Worm (Caenorhabditis elegans) whole organism, L4 larva: ENCODE data around the gene nspc-7.

Experiments used
- F10B5.3 ChIP-seq: sonication (generic microtip); optimal IDR thresholded peaks from 2 replicates; lab custom pipeline; 2016; ENCODE audit warnings: mild to moderate bottlenecking, missing genetic modification characterization, missing compliant biosample characterization
- T20F7.1 ChIP-seq: fragments of 200-800 bp; sonication (Bioruptor generic); optimal IDR thresholded peaks from 2 replicates; lab custom pipeline; 2018; ENCODE audit warnings: mild to moderate bottlenecking, missing genetic modification characterization, missing compliant biosample characterization
- T26A8.4 ChIP-seq: fragments of 200-800 bp; sonication (Bioruptor generic); IDR thresholded peaks from 2 replicates; pipeline ENCODE4 v1.3.6; 2022; ENCODE audit warnings: missing genetic modification characterization, missing compliant biosample characterization
- ZK546.5 ChIP-seq, 2 experiments: sonication (generic microtip); optimal IDR thresholded peaks; 2 replicates each; lab custom pipeline; 2017; ENCODE audit warnings: missing biosample characterization in 2 of 2, missing genetic modification characterization in 2 of 2
- aha-1 ChIP-seq: fragments of 150-350 bp; peaks from one replicate; lab custom pipeline; 2014; ENCODE audit warnings: missing biosample characterization, missing genetic modification characterization
- aly-2 ChIP-seq: sonication (generic microtip); optimal IDR thresholded peaks from 2 replicates; lab custom pipeline; 2018; ENCODE audit warnings: missing biosample characterization, missing genetic modification characterization
- ama-1 ChIP-seq: fragments of 150-350 bp; optimal IDR thresholded peaks from 2 replicates; lab custom pipeline; 2014; ENCODE audit warnings: inconsistent platforms, mixed read lengths
- ceh-20 ChIP-seq: fragments of 200-800 bp; sonication (Bioruptor generic); IDR thresholded peaks from 2 replicates; pipeline ENCODE4 v1.3.6; 2022; ENCODE audit warnings: missing genetic modification reagents, missing genetic modification characterization, missing compliant biosample characterization
- ceh-28 ChIP-seq: fragments of 150-350 bp; optimal IDR thresholded peaks from 2 replicates; lab custom pipeline; 2014; ENCODE audit warnings: missing biosample characterization, missing genetic modification reagents, missing genetic modification characterization
- ceh-32 ChIP-seq: sonication (generic microtip); optimal IDR thresholded peaks from 2 replicates; lab custom pipeline; 2016; ENCODE audit warnings: mild to moderate bottlenecking, missing genetic modification characterization, missing compliant biosample characterization; ENCODE audit not compliant: poor library complexity
- ceh-62 ChIP-seq: sonication (generic microtip); optimal IDR thresholded peaks from 2 replicates; lab custom pipeline; 2017; ENCODE audit warnings: missing biosample characterization, missing genetic modification characterization
- ceh-82 ChIP-seq: sonication (generic microtip); optimal IDR thresholded peaks from 2 replicates; lab custom pipeline; 2017; ENCODE audit warnings: missing biosample characterization, missing genetic modification characterization
- ctbp-1 ChIP-seq: fragments of 200-800 bp; sonication (Bioruptor generic); IDR thresholded peaks from 2 replicates; pipeline ENCODE4 v1.3.6; 2022; ENCODE audit warnings: missing genetic modification reagents, missing genetic modification characterization, missing compliant biosample characterization
- daf-16 ChIP-seq, 3 experiments: sonication (generic microtip); optimal IDR thresholded peaks; 2 replicates each; lab custom pipeline; 2016 to 2017; ENCODE audit warnings: missing genetic modification characterization in 3 of 3, missing genetic modification reagents in 3 of 3, mild to moderate bottlenecking in 2 of 3, missing compliant biosample characterization in 2 of 3, missing biosample characterization in 1 of 3, moderate library complexity in 1 of 3
- dmd-6 ChIP-seq: fragments of 200-800 bp; sonication (Bioruptor generic); IDR thresholded peaks from 2 replicates; pipeline ENCODE4 v1.3.6; 2022; ENCODE audit warnings: missing genetic modification reagents, missing genetic modification characterization, missing compliant biosample characterization
- duxl-1 ChIP-seq: sonication (generic microtip); optimal IDR thresholded peaks from 2 replicates; lab custom pipeline; 2016; ENCODE audit warnings: mild to moderate bottlenecking, missing genetic modification characterization, moderate library complexity, missing compliant biosample characterization; ENCODE audit not compliant: poor library complexity
- dve-1 ChIP-seq: sonication (generic microtip); optimal IDR thresholded peaks from 2 replicates; lab custom pipeline; 2017; ENCODE audit warnings: antibody characterized with exemption, mild to moderate bottlenecking, missing genetic modification characterization, missing compliant biosample characterization; ENCODE audit not compliant: insufficient read depth
- hlh-11 ChIP-seq: fragments of 200-800 bp; sonication (Bioruptor generic); optimal IDR thresholded peaks from 2 replicates; lab custom pipeline; 2018; ENCODE audit warnings: mild to moderate bottlenecking, missing genetic modification characterization, missing compliant biosample characterization
- hlh-30 ChIP-seq: sonication (generic microtip); optimal IDR thresholded peaks from 2 replicates; lab custom pipeline; 2017; ENCODE audit warnings: antibody characterized with exemption, mild to moderate bottlenecking, missing genetic modification characterization, missing compliant biosample characterization; ENCODE audit not compliant: insufficient read depth
- lin-1 ChIP-seq: fragments of 200-800 bp; sonication (Bioruptor generic); IDR thresholded peaks from 2 replicates; pipeline ENCODE4 v1.3.6; 2022; ENCODE audit warnings: missing genetic modification reagents, missing genetic modification characterization, missing compliant biosample characterization
- lin-13 ChIP-seq: fragments of 150-350 bp; optimal IDR thresholded peaks from 2 replicates; lab custom pipeline; 2014; ENCODE audit warnings: missing biosample characterization, missing genetic modification reagents, missing genetic modification characterization
- lin-29 ChIP-seq: fragments of 200-800 bp; sonication (Bioruptor generic); IDR thresholded peaks from 2 replicates; pipeline ENCODE4 v1.3.6; 2022; ENCODE audit warnings: missing genetic modification reagents, missing genetic modification characterization, missing compliant biosample characterization
- lir-3 ChIP-seq: sonication (generic microtip); optimal IDR thresholded peaks from 2 replicates; lab custom pipeline; 2016; ENCODE audit warnings: mild to moderate bottlenecking, missing genetic modification characterization, missing compliant biosample characterization
- lsy-2 ChIP-seq, 2 experiments: fragments of 150-350 bp in 1 of 2; sonication (generic microtip) in 1 of 2; optimal IDR thresholded peaks; 2 replicates each; lab custom pipeline; 2014 to 2017; ENCODE audit warnings: missing biosample characterization in 2 of 2, missing genetic modification characterization in 2 of 2
- madf-9 ChIP-seq: fragments of 200-800 bp; sonication (Bioruptor generic); conservative IDR thresholded peaks from 2 replicates; pipeline ENCODE4 v1.3.6; 2022; ENCODE audit warnings: missing genetic modification reagents, missing genetic modification characterization, missing compliant biosample characterization
- mdl-1 ChIP-seq, 2 experiments: fragments of 150-350 bp in 1 of 2; sonication (generic microtip) in 1 of 2; optimal IDR thresholded peaks; 2 replicates each; lab custom pipeline; 2014 to 2017; ENCODE audit warnings: missing biosample characterization in 2 of 2, missing genetic modification characterization in 2 of 2
- mxl-2 ChIP-seq: fragments of 200-800 bp; sonication (Bioruptor generic); conservative IDR thresholded peaks from 2 replicates; pipeline ENCODE4 v1.3.6; 2022; ENCODE audit warnings: missing genetic modification reagents, missing genetic modification characterization, missing compliant biosample characterization
- mxl-3 ChIP-seq: fragments of 200-800 bp; sonication (Bioruptor generic); optimal IDR thresholded peaks from 2 replicates; lab custom pipeline; 2018; ENCODE audit warnings: mild to moderate bottlenecking, missing genetic modification characterization, missing compliant biosample characterization
- nhr-102 ChIP-seq: sonication (generic microtip); optimal IDR thresholded peaks from 2 replicates; lab custom pipeline; 2016; ENCODE audit warnings: mild to moderate bottlenecking, missing genetic modification characterization, moderate library complexity, missing compliant biosample characterization
- nhr-11 ChIP-seq: fragments of 150-350 bp; optimal IDR thresholded peaks from 2 replicates; lab custom pipeline; 2014; ENCODE audit warnings: missing biosample characterization, missing genetic modification characterization
- nhr-25 ChIP-seq: sonication (generic microtip); optimal IDR thresholded peaks from 2 replicates; lab custom pipeline; 2017; ENCODE audit warnings: missing genetic modification characterization, mild to moderate bottlenecking, missing compliant biosample characterization, antibody characterized with exemption, moderate library complexity, borderline replicate concordance; ENCODE audit not compliant: insufficient read depth
- nhr-28 ChIP-seq: fragments of 150-350 bp; optimal IDR thresholded peaks from 2 replicates; lab custom pipeline; 2014; ENCODE audit warnings: missing biosample characterization, missing genetic modification characterization
- nhr-41 ChIP-seq: fragments of 200-800 bp; sonication (Bioruptor generic); IDR thresholded peaks from 2 replicates; pipeline ENCODE4 v1.3.6; 2022; ENCODE audit warnings: missing genetic modification reagents, missing genetic modification characterization, missing compliant biosample characterization
- nhr-77 ChIP-seq: fragments of 150-350 bp; optimal IDR thresholded peaks from 2 replicates; lab custom pipeline; 2014; ENCODE audit warnings: missing biosample characterization, missing genetic modification characterization
- php-3 ChIP-seq: fragments of 200-800 bp; sonication (Bioruptor generic); IDR thresholded peaks from 2 replicates; pipeline ENCODE4 v1.3.6; 2022; ENCODE audit warnings: missing genetic modification reagents, missing genetic modification characterization, missing compliant biosample characterization
- pqm-1 ChIP-seq: sonication (generic microtip); optimal IDR thresholded peaks from 2 replicates; lab custom pipeline; 2017; ENCODE audit warnings: missing biosample characterization, missing genetic modification characterization
- sdz-12 ChIP-seq: fragments of 200-800 bp; sonication (Bioruptor generic); optimal IDR thresholded peaks from 2 replicates; lab custom pipeline; 2018; ENCODE audit warnings: mild to moderate bottlenecking, missing genetic modification characterization, missing compliant biosample characterization
- spr-1 ChIP-seq: sonication (generic microtip); optimal IDR thresholded peaks from 2 replicates; lab custom pipeline; 2016; ENCODE audit warnings: mild to moderate bottlenecking, missing genetic modification characterization, missing compliant biosample characterization
- spr-3 ChIP-seq: fragments of 200-800 bp; sonication (Bioruptor generic); optimal IDR thresholded peaks from 2 replicates; lab custom pipeline; 2018; ENCODE audit warnings: mild to moderate bottlenecking, missing genetic modification characterization, missing compliant biosample characterization
- tra-1 ChIP-seq: fragments of 200-800 bp; sonication (Bioruptor generic); IDR thresholded peaks from 2 replicates; pipeline ENCODE4 v1.3.6; 2022; ENCODE audit warnings: missing genetic modification reagents, missing genetic modification characterization, missing compliant biosample characterization
- unc-130 ChIP-seq: sonication (generic microtip); optimal IDR thresholded peaks from 2 replicates; lab custom pipeline; 2016; ENCODE audit warnings: missing genetic modification reagents, missing genetic modification characterization, missing compliant biosample characterization
- unc-62 ChIP-seq, 3 experiments: fragments of 150-350 bp in 1 of 3; sonication (generic microtip); optimal IDR thresholded peaks in 2 of 3; peaks in 1 of 3; 1 replicate in 1 of 3; 2 replicates in 2 of 3; lab custom pipeline; 2014 to 2017; ENCODE audit warnings: missing biosample characterization in 3 of 3, missing genetic modification characterization in 3 of 3, missing genetic modification reagents in 3 of 3, missing genotype in 1 of 3
- zag-1 ChIP-seq: fragments of 150-350 bp; optimal IDR thresholded peaks from 2 replicates; lab custom pipeline; 2014; ENCODE audit warnings: missing biosample characterization, missing genetic modification characterization
- zfp-3 ChIP-seq: fragments of 200-800 bp; sonication (Bioruptor generic); conservative IDR thresholded peaks from 2 replicates; pipeline ENCODE4 v1.3.6; 2022; ENCODE audit warnings: missing genetic modification reagents, missing genetic modification characterization, missing compliant biosample characterization

nspc-7 gene

DNA sequence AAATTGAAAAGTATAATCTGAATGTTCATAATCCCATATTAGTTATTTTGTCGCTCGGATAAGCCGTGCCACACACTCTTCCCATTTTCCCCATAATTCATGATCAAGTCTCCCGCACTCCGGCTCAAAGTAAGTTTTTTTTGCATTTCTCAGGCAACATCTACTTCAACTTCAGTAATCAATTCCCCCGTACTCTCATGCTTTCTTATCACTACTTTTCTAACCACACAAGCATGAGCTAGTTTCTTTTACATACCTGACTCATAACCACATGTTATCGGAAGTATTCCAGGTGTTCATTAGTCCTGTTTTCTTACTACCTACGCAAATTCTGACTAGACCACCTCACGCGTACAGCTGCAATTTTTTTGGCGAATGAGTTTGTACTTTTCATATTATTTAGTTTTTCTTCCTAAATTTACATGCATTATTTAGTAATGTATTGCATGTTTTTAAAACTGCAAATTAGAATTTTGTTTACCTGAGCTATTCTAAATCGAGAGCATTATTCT lies 24.9 kb downstream of the nspc-7 start:
- TF ChIP-seq ceh-32, result no peak
- peak; percentile 90 for TF ChIP-seq aha-1 (tag; lab: Kevin White, UChicago)
- peak; percentile 4 for TF ChIP-seq nhr-11 (tag; lab: Kevin White, UChicago)

DNA sequence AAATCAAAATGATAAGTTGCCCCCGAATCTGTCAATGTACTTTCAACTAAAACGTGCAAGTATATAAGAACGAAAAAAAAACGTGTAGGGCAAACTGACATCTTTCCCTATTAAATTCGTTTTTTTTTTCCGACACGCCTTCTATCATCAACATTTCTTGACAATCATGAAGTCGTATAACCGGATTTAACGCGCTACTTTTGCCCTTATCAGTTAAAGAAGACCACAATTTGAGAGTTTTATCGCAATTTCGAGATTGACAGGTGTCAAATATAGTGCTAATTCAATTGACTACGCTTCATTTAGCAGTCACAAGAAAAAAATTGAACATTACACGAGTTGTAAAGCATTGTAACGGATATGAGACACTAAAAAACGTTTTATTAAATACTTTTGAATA lies 25.5 kb downstream of the nspc-7 start:
- TF ChIP-seq lin-29 (GFP tag; lab: Robert Waterston, UW), result no peak
- no peak for TF ChIP-seq ceh-62 (tag; lab: Kevin White, UChicago)
- peak; percentile 26 for TF ChIP-seq T20F7.1 (GFP tag; lab: Kevin White, UChicago)
- peak; percentile 83 for TF ChIP-seq hlh-11
- peak in 1 of 2 experiments; percentile 54 for TF ChIP-seq mdl-1 (tag; optimal IDR thresholded peaks at IDR 0.05; lab: Kevin White, UChicago)
- TF ChIP-seq pqm-1 (tag; lab: Kevin White, UChicago), result peak; percentile 85
- peak; percentile 93 for TF ChIP-seq dve-1 (tag; lab: Kevin White, UChicago)
- peak; percentile 89 for TF ChIP-seq lin-1
- peak; percentile 38 for TF ChIP-seq hlh-30 (tag; lab: Kevin White, UChicago)
- TF ChIP-seq zfp-3, result no peak
- no peak for TF ChIP-seq ama-1 (lab: Kevin White, UChicago)
- TF ChIP-seq dmd-6, result peak; percentile 96
- TF ChIP-seq mxl-3 (GFP tag; lab: Kevin White, UChicago), result peak; percentile 60
- TF ChIP-seq lsy-2 (tag; optimal IDR thresholded peaks at IDR 0.05; lab: Kevin White, UChicago), result peak in 1 of 2 experiments; percentile 41
- TF ChIP-seq nhr-28 (tag; lab: Kevin White, UChicago), result peak; percentile 89
- peak; percentile 68 for TF ChIP-seq nhr-77 (tag; lab: Kevin White, UChicago)
- peak; percentile 80 to 81 for TF ChIP-seq unc-62 (GFP tag; optimal IDR thresholded peaks at IDR 0.05 in 1 of 2; lab: Kevin White, UChicago)
- no peak for TF ChIP-seq unc-62 (tag; optimal IDR thresholded peaks at IDR 0.05; lab: Kevin White, UChicago)
- no peak for TF ChIP-seq ceh-82 (tag; lab: Kevin White, UChicago)
- peak; percentile 95 for TF ChIP-seq php-3
- TF ChIP-seq sdz-12 (GFP tag; lab: Kevin White, UChicago), result no peak
- peak; percentile 63; the same call in 1 of the 2 replicates for TF ChIP-seq ceh-20 (GFP tag; lab: Robert Waterston, UW)
- TF ChIP-seq tra-1, result peak; percentile 100
- peak in 1 of 2 experiments; percentile 50 for TF ChIP-seq daf-16 (GFP tag; optimal IDR thresholded peaks at IDR 0.05; lab: Kevin White, UChicago)
- peak; percentile 62 for TF ChIP-seq daf-16 (tag; optimal IDR thresholded peaks at IDR 0.05; lab: Kevin White, UChicago)
- peak; percentile 22 for TF ChIP-seq nhr-102 (tag; lab: Kevin White, UChicago)

DNA sequence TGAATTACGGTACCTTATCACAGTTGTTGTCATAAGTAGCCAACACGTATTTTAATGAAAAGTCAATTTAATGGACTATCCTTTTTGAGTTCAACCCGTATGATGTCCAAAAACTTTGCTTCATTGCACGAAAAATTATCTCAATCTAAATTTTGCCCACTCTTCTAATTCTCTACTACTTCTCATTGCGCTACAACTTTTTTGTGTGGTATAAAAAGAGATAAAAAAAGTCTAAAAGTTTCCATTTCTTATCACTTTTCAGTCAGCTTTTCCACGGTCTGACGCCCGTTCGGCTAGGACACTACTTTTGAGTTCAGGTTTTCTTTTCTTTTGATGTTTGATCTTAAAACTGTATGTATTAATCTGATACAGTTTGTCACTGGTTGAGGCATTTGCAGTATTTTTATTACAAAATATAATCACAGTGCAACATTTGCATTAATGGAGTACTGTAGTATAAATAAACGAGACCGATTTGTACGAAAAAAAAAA lies 26.2 kb downstream of the nspc-7 start:
- no peak for TF ChIP-seq unc-62 (GFP tag; optimal IDR thresholded peaks at IDR 0.05 in 1 of 2; lab: Kevin White, UChicago)
- no peak for TF ChIP-seq unc-62 (tag; optimal IDR thresholded peaks at IDR 0.05; lab: Kevin White, UChicago)
- no peak for TF ChIP-seq daf-16 (GFP tag; optimal IDR thresholded peaks at IDR 0.05; lab: Kevin White, UChicago)
- peak; percentile 7 for TF ChIP-seq daf-16 (tag; optimal IDR thresholded peaks at IDR 0.05; lab: Kevin White, UChicago)
- TF ChIP-seq pqm-1 (tag; lab: Kevin White, UChicago), result peak; percentile 32
- no peak for TF ChIP-seq ceh-28 (tag; lab: Kevin White, UChicago)
- TF ChIP-seq sdz-12 (GFP tag; lab: Kevin White, UChicago), result no peak
- TF ChIP-seq F10B5.3 (tag; lab: Kevin White, UChicago), result no peak
- TF ChIP-seq duxl-1 (tag; lab: Kevin White, UChicago), result no peak
- TF ChIP-seq spr-3 (GFP tag; lab: Kevin White, UChicago), result no peak
- TF ChIP-seq madf-9 (GFP tag; lab: Robert Waterston, UW), result no peak
- no peak for TF ChIP-seq php-3
- no peak for TF ChIP-seq mxl-3 (GFP tag; lab: Kevin White, UChicago)
- TF ChIP-seq T26A8.4 (GFP tag; lab: Robert Waterston, UW), result no peak
- no peak for TF ChIP-seq ama-1 (lab: Kevin White, UChicago)
- TF ChIP-seq unc-130 (GFP tag; lab: Kevin White, UChicago), result no peak
- TF ChIP-seq nhr-41, result no peak
- TF ChIP-seq hlh-30 (tag; lab: Kevin White, UChicago), result no peak
- no peak for TF ChIP-seq nhr-25 (tag; lab: Kevin White, UChicago)
- TF ChIP-seq aly-2 (tag; lab: Kevin White, UChicago), result no peak
- peak; percentile 21 for TF ChIP-seq dve-1 (tag; lab: Kevin White, UChicago)
- TF ChIP-seq lin-13 (GFP tag; lab: Kevin White, UChicago), result no peak
- TF ChIP-seq zag-1 (tag; lab: Kevin White, UChicago), result no peak
- no peak for TF ChIP-seq ctbp-1 (GFP tag; lab: Robert Waterston, UW)
- TF ChIP-seq spr-1 (tag; lab: Kevin White, UChicago), result no peak
- peak; percentile 98 for TF ChIP-seq aha-1 (tag; lab: Kevin White, UChicago)
- no peak for TF ChIP-seq ZK546.5 (tag; optimal IDR thresholded peaks at IDR 0.05; lab: Kevin White, UChicago)
- TF ChIP-seq mxl-2 (GFP tag; lab: Robert Waterston, UW), result no peak
- no peak for TF ChIP-seq lir-3
